Fruit fly (Drosophila melanogaster): ENCODE results near the gene CG6195.

The CG6195 gene

dm6 chr3R:19642893-19643270, 5.3 kb downstream of the CG6195 start:
- TF ChIP-seq cnc (optimal IDR thresholded peaks at IDR 0.05) (no peak), Mnt (GFP tag; optimal IDR thresholded peaks at IDR 0.05) (peak; percentile 22), tj (GFP tag; optimal IDR thresholded peaks at IDR 0.05) (no peak), CG33017 (tag; optimal IDR thresholded peaks at IDR 0.05) (no peak), CG7101 (tag; optimal IDR thresholded peaks at IDR 0.05) (peak; percentile 41), CG11617 (GFP tag; optimal IDR thresholded peaks at IDR 0.05) (no peak), pad (GFP tag; optimal IDR thresholded peaks at IDR 0.05) (peak; percentile 24), CG14711 (tag; optimal IDR thresholded peaks at IDR 0.05) (no peak), CG5204 (GFP tag; optimal IDR thresholded peaks at IDR 0.05) (no peak), bab1 (GFP tag; optimal IDR thresholded peaks at IDR 0.05) (peak; percentile 18), Crg-1 (GFP tag; optimal IDR thresholded peaks at IDR 0.05) (peak; percentile 44), CG1620 (GFP tag; optimal IDR thresholded peaks at IDR 0.05) (peak; percentile 15), cic (GFP tag; optimal IDR thresholded peaks at IDR 0.05) (no peak), ovo (GFP tag; optimal IDR thresholded peaks at IDR 0.05) (no peak)

- peak; percentile 43 for TF ChIP-seq CG12768 (GFP tag; optimal IDR thresholded peaks at IDR 0.05)
- no peak for TF ChIP-seq cic (GFP tag; optimal IDR thresholded peaks at IDR 0.05)
- peak; percentile 18 for TF ChIP-seq Hr96 (GFP tag; optimal IDR thresholded peaks at IDR 0.05)
Observed at dm6 chr3R:19642092-19642892, 5.9 kb downstream of the CG6195 start, which contains the start of gene subdued. TSS of gene subdued (minus strand) at chr3R:19642722.

- TF ChIP-seq toe (GFP tag; optimal IDR thresholded peaks at IDR 0.05) (peak; percentile 67), CG7101 (tag; optimal IDR thresholded peaks at IDR 0.05) (peak; percentile 95), cnc (optimal IDR thresholded peaks at IDR 0.05) (no peak), ovo (GFP tag; optimal IDR thresholded peaks at IDR 0.05) (no peak), CG14711 (tag; optimal IDR thresholded peaks at IDR 0.05) (peak; percentile 94), pad (GFP tag; optimal IDR thresholded peaks at IDR 0.05) (peak; percentile 37), Crg-1 (GFP tag; optimal IDR thresholded peaks at IDR 0.05) (peak; percentile 24), CG33017 (tag; optimal IDR thresholded peaks at IDR 0.05) (peak; percentile 96), bab1 (GFP tag; optimal IDR thresholded peaks at IDR 0.05) (peak; percentile 92), CG7045 (GFP tag; optimal IDR thresholded peaks at IDR 0.05) (peak; percentile 88), CG1620 (GFP tag; optimal IDR thresholded peaks at IDR 0.05) (peak; percentile 76), kay (GFP tag; ENCODE audit: borderline replicate concordance) (no peak), Hr96 (GFP tag; optimal IDR thresholded peaks at IDR 0.05) (peak; percentile 40), Clk (GFP tag; optimal IDR thresholded peaks at IDR 0.05) (peak; percentile 73), CG5204 (GFP tag; optimal IDR thresholded peaks at IDR 0.05) (peak; percentile 83), Mnt (GFP tag; optimal IDR thresholded peaks at IDR 0.05) (peak; percentile 9), cic (GFP tag; optimal IDR thresholded peaks at IDR 0.05) (peak; percentile 37), CG11617 (GFP tag; optimal IDR thresholded peaks at IDR 0.05) (peak; percentile 85), CG12768 (GFP tag; optimal IDR thresholded peaks at IDR 0.05) (peak; percentile 90), tj (GFP tag; optimal IDR thresholded peaks at IDR 0.05) (peak; percentile 54)
Observed at dm6 chr3R:19641498-19642065, 6.6 kb downstream of the CG6195 start.

dm6 chr3R:19641058-19641457, 7.2 kb downstream of the CG6195 start:
- peak; percentile 100 for TF ChIP-seq ovo (GFP tag; optimal IDR thresholded peaks at IDR 0.05)
- peak; percentile 91 for TF ChIP-seq cic (GFP tag; optimal IDR thresholded peaks at IDR 0.05)
- TF ChIP-seq CG14711 (tag; optimal IDR thresholded peaks at IDR 0.05), result no peak
- no peak for TF ChIP-seq Crg-1 (GFP tag; optimal IDR thresholded peaks at IDR 0.05)
- no peak for TF ChIP-seq CG5204 (GFP tag; optimal IDR thresholded peaks at IDR 0.05)
- no peak for TF ChIP-seq kay (GFP tag; ENCODE audit: borderline replicate concordance)
- no peak for TF ChIP-seq CG7101 (tag; optimal IDR thresholded peaks at IDR 0.05)
- no peak for TF ChIP-seq Hr96 (GFP tag; optimal IDR thresholded peaks at IDR 0.05)
- peak; percentile 98 for TF ChIP-seq Mnt (GFP tag; optimal IDR thresholded peaks at IDR 0.05)
- no peak for TF ChIP-seq CG11617 (GFP tag; optimal IDR thresholded peaks at IDR 0.05)
- no peak for TF ChIP-seq tj (GFP tag; optimal IDR thresholded peaks at IDR 0.05)
- peak; percentile 9 for TF ChIP-seq toe (GFP tag; optimal IDR thresholded peaks at IDR 0.05)
- peak; percentile 85 for TF ChIP-seq pad (GFP tag; optimal IDR thresholded peaks at IDR 0.05)
- no peak for TF ChIP-seq CG1620 (GFP tag; optimal IDR thresholded peaks at IDR 0.05)
- TF ChIP-seq bab1 (GFP tag; optimal IDR thresholded peaks at IDR 0.05), result peak; percentile 32
- peak; percentile 9 for TF ChIP-seq CG12768 (GFP tag; optimal IDR thresholded peaks at IDR 0.05)
- no peak for TF ChIP-seq Clk (GFP tag; optimal IDR thresholded peaks at IDR 0.05)
- no peak for TF ChIP-seq CG33017 (tag; optimal IDR thresholded peaks at IDR 0.05)
- TF ChIP-seq CG7045 (GFP tag; optimal IDR thresholded peaks at IDR 0.05), result no peak
- no peak for TF ChIP-seq cnc (optimal IDR thresholded peaks at IDR 0.05)

dm6 chr3R:19638004-19638403, 10.2 kb downstream of the CG6195 start:
- TF ChIP-seq CG11617 (GFP tag; optimal IDR thresholded peaks at IDR 0.05), result no peak
- TF ChIP-seq CG33017 (tag; optimal IDR thresholded peaks at IDR 0.05), result no peak
- TF ChIP-seq CG1620 (GFP tag; optimal IDR thresholded peaks at IDR 0.05), result no peak
- TF ChIP-seq CG5204 (GFP tag; optimal IDR thresholded peaks at IDR 0.05), result no peak
- no peak for TF ChIP-seq kay (GFP tag; ENCODE audit: borderline replicate concordance)
- no peak for TF ChIP-seq bab1 (GFP tag; optimal IDR thresholded peaks at IDR 0.05)
- no peak for TF ChIP-seq Mnt (GFP tag; optimal IDR thresholded peaks at IDR 0.05)
- no peak for TF ChIP-seq Hr96 (GFP tag; optimal IDR thresholded peaks at IDR 0.05)
- TF ChIP-seq cnc (optimal IDR thresholded peaks at IDR 0.05), result no peak
- no peak for TF ChIP-seq CG7045 (GFP tag; optimal IDR thresholded peaks at IDR 0.05)

- no peak for TF ChIP-seq CG1620 (GFP tag; optimal IDR thresholded peaks at IDR 0.05)
- no peak for TF ChIP-seq Clk (GFP tag; optimal IDR thresholded peaks at IDR 0.05)
Observed at dm6 chr3R:19634649-19635048, 13.6 kb downstream of the CG6195 start, which contains the start of gene CG34138. TSS of gene CG34138 (plus strand) at chr3R:19634949.

All from whole organism, adult.